Fruit fly (Drosophila melanogaster) whole organism, embryonic: Measurements from ENCODE around the gene tinc.
A peak's percentile ranks its signal among the peaks of the same experiment; 100 is the strongest.

Experiments
- Aef1 ChIP-seq: fragments of 200-800 bp; sonication (Bioruptor generic); IDR thresholded peaks from 3 replicates; pipeline ENCODE4 v1.3.6; 2022; ENCODE audit warnings: missing biosample characterization, missing genetic modification characterization
- Atf6 ChIP-seq: fragments of 200-800 bp; sonication (Bioruptor generic); IDR thresholded peaks from 2 replicates; pipeline ENCODE4 v1.3.6; 2022; ENCODE audit warnings: missing biosample characterization, missing genetic modification characterization
- B-H1 ChIP-seq: fragments of 200-800 bp; sonication (Bioruptor generic); IDR thresholded peaks from 3 replicates; pipeline ENCODE4 v1.3.6; 2022; ENCODE audit warnings: missing biosample characterization, missing genetic modification characterization
- CG10321 ChIP-seq: fragments of 200-800 bp; sonication (Bioruptor generic); IDR thresholded peaks from 2 replicates; pipeline ENCODE4 v1.3.6; 2022; ENCODE audit warnings: missing biosample characterization, missing genetic modification characterization
- CG18262 ChIP-seq: fragments of 200-800 bp; optimal IDR thresholded peaks from 3 replicates; lab custom pipeline; 2019; ENCODE audit warnings: missing biosample characterization, mild to moderate bottlenecking, missing genetic modification characterization, moderate library complexity
- CG2120 ChIP-seq: fragments of 200-800 bp; sonication (Bioruptor generic); optimal IDR thresholded peaks from 3 replicates; lab custom pipeline; 2016; ENCODE audit warnings: missing biosample characterization, missing genetic modification characterization
- CG2678 ChIP-seq: fragments of 200-800 bp; sonication (Bioruptor generic); optimal IDR thresholded peaks from 3 replicates; lab custom pipeline; 2019; ENCODE audit warnings: missing biosample characterization, mild to moderate bottlenecking, missing genetic modification characterization, moderate library complexity
- CG3065 ChIP-seq: fragments of 200-800 bp; sonication (Bioruptor generic); optimal IDR thresholded peaks from 2 replicates; lab custom pipeline; 2016; ENCODE audit warnings: missing biosample characterization, missing genetic modification characterization
- CG3838 ChIP-seq: fragments of 200-800 bp; sonication (Bioruptor generic); optimal IDR thresholded peaks from 3 replicates; lab custom pipeline; 2016; ENCODE audit warnings: missing biosample characterization, missing genetic modification characterization
- CG4282 ChIP-seq: fragments of 200-800 bp; sonication (Bioruptor generic); optimal IDR thresholded peaks from 2 replicates; lab custom pipeline; 2016; ENCODE audit warnings: missing biosample characterization, missing genetic modification characterization
- CG7357 ChIP-seq: fragments of 200-800 bp; sonication (Bioruptor generic); IDR thresholded peaks from 3 replicates; pipeline ENCODE4 v1.3.6; 2022; ENCODE audit warnings: missing biosample characterization, missing genetic modification characterization
- CG8290 ChIP-seq, 3 experiments: fragments of 200-800 bp; sonication (Bioruptor generic); optimal IDR thresholded peaks; 2 replicates each; lab custom pipeline; 2016 to 2019; ENCODE audit warnings: missing biosample characterization in 3 of 3, missing genetic modification characterization in 3 of 3, mild to moderate bottlenecking in 2 of 3, moderate library complexity in 1 of 3
- CG9817 ChIP-seq: fragments of 200-800 bp; sonication (Bioruptor generic); optimal IDR thresholded peaks from 2 replicates; lab custom pipeline; 2018; ENCODE audit warnings: missing biosample characterization, mild to moderate bottlenecking, missing genetic modification characterization, moderate library complexity
- D19A ChIP-seq: fragments of 200-800 bp; optimal IDR thresholded peaks from 3 replicates; lab custom pipeline; 2019; ENCODE audit warnings: missing biosample characterization, mild to moderate bottlenecking, missing genetic modification characterization, moderate library complexity
- D19B ChIP-seq: fragments of 200-800 bp; sonication (Bioruptor generic); optimal IDR thresholded peaks from 2 replicates; lab custom pipeline; 2017; ENCODE audit warnings: missing biosample characterization, mild to moderate bottlenecking, missing genetic modification characterization
- ERR ChIP-seq: fragments of 200-800 bp; sonication (Bioruptor generic); optimal IDR thresholded peaks from 2 replicates; lab custom pipeline; 2016; ENCODE audit warnings: missing biosample characterization, missing genetic modification characterization
- Ets65A ChIP-seq: fragments of 200-800 bp; sonication (Bioruptor generic); peaks from one replicate; lab custom pipeline; 2016; ENCODE audit warnings: missing biosample characterization, missing genetic modification characterization
- Ets97D ChIP-seq: fragments of 200-800 bp; sonication (Bioruptor generic); optimal IDR thresholded peaks from 3 replicates; lab custom pipeline; 2016; ENCODE audit warnings: missing biosample characterization, missing genetic modification characterization
- Fer2 ChIP-seq: fragments of 200-800 bp; sonication (Bioruptor generic); optimal IDR thresholded peaks from 2 replicates; lab custom pipeline; 2018; ENCODE audit warnings: missing biosample characterization, mild to moderate bottlenecking, missing genetic modification characterization, moderate library complexity
- Gsc ChIP-seq: fragments of 200-800 bp; sonication (Bioruptor generic); IDR thresholded peaks from 2 replicates; pipeline ENCODE4 v1.3.6; 2022; ENCODE audit warnings: missing biosample characterization, missing genetic modification characterization
- Hey ChIP-seq: fragments of 200-800 bp; sonication (Bioruptor generic); optimal IDR thresholded peaks from 3 replicates; lab custom pipeline; 2018; ENCODE audit warnings: missing biosample characterization, mild to moderate bottlenecking, missing genetic modification characterization
- Hmr ChIP-seq: fragments of 200-800 bp; sonication (Bioruptor generic); optimal IDR thresholded peaks from 3 replicates; lab custom pipeline; 2017; ENCODE audit warnings: mild to moderate bottlenecking, missing biosample characterization, missing genetic modification reagents, missing genetic modification characterization
- MESR4 ChIP-seq: fragments of 200-800 bp; sonication (Bioruptor generic); optimal IDR thresholded peaks from 2 replicates; lab custom pipeline; 2018; ENCODE audit warnings: missing biosample characterization, mild to moderate bottlenecking, missing genetic modification characterization, moderate library complexity
- Mrtf ChIP-seq: fragments of 200-800 bp; sonication (Bioruptor generic); IDR thresholded peaks from 3 replicates; pipeline ENCODE4 v1.3.6; 2022; ENCODE audit warnings: missing biosample characterization, missing genetic modification characterization
- NC2β ChIP-seq: fragments of 200-800 bp; sonication (Bioruptor generic); optimal IDR thresholded peaks from 2 replicates; lab custom pipeline; 2016; ENCODE audit warnings: missing biosample characterization, missing genetic modification characterization
- Oaz ChIP-seq: fragments of 200-800 bp; sonication (Bioruptor generic); IDR thresholded peaks from 2 replicates; pipeline ENCODE4 v1.3.6; 2022; ENCODE audit warnings: missing biosample characterization, missing genetic modification characterization
- Opbp ChIP-seq: fragments of 200-800 bp; sonication (Bioruptor generic); IDR thresholded peaks from 3 replicates; pipeline ENCODE4 v1.3.6; 2022; ENCODE audit warnings: missing biosample characterization, missing genetic modification characterization; ENCODE audit not compliant: partially characterized antibody
- Ptx1 ChIP-seq: fragments of 200-800 bp; sonication (Bioruptor generic); IDR thresholded peaks from 2 replicates; pipeline ENCODE4 v1.3.6; 2022; ENCODE audit warnings: missing biosample characterization, missing genetic modification characterization
- Sry-β ChIP-seq: fragments of 200-800 bp; sonication (Bioruptor generic); optimal IDR thresholded peaks from 2 replicates; lab custom pipeline; 2018; ENCODE audit warnings: missing biosample characterization, mild to moderate bottlenecking, missing genetic modification characterization, moderate library complexity
- Trl ChIP-seq, 3 experiments: fragments of >200 bp in 2 of 3; fragments of 200-800 bp in 1 of 3; sonication (Bioruptor generic) in 1 of 3; optimal IDR thresholded peaks; 2 replicates in 1 of 3; 3 replicates in 2 of 3; lab custom pipeline; 2016 to 2017; ENCODE audit warnings: missing biosample characterization in 1 of 3, missing genetic modification characterization in 1 of 3
- Vsx1 ChIP-seq: fragments of 200-800 bp; sonication (Bioruptor generic); optimal IDR thresholded peaks from 2 replicates; lab custom pipeline; 2017; ENCODE audit warnings: missing biosample characterization, mild to moderate bottlenecking, missing genetic modification characterization, missing genetic modification reagents
- cg ChIP-seq: fragments of 200-800 bp; sonication (Bioruptor generic); optimal IDR thresholded peaks from 3 replicates; lab custom pipeline; 2019; ENCODE audit warnings: missing biosample characterization, mild to moderate bottlenecking, missing genetic modification characterization, moderate library complexity
- ci ChIP-seq: fragments of 200-800 bp; sonication (Bioruptor generic); IDR thresholded peaks from 3 replicates; pipeline ENCODE4 v1.3.6; 2022; ENCODE audit warnings: missing biosample characterization, missing genetic modification characterization
- crol ChIP-seq: fragments of 200-800 bp; sonication (Bioruptor generic); IDR thresholded peaks from 2 replicates; pipeline ENCODE4 v1.3.6; 2022; ENCODE audit warnings: missing biosample characterization, missing genetic modification characterization
- dan ChIP-seq: fragments of 200-800 bp; sonication (Bioruptor generic); IDR thresholded peaks from 2 replicates; pipeline ENCODE4 v1.3.6; 2022; ENCODE audit warnings: missing biosample characterization, missing genetic modification characterization
- dimm ChIP-seq: fragments of 200-800 bp; sonication (Bioruptor generic); IDR thresholded peaks from 2 replicates; pipeline ENCODE4 v1.3.6; 2022; ENCODE audit warnings: missing biosample characterization, missing genetic modification characterization
- fd3F ChIP-seq: fragments of 200-800 bp; sonication (Bioruptor generic); optimal IDR thresholded peaks from 2 replicates; lab custom pipeline; 2018; ENCODE audit warnings: missing biosample characterization, mild to moderate bottlenecking, missing genetic modification characterization, moderate library complexity
- hb ChIP-seq: fragments of 200-800 bp; sonication (Bioruptor generic); IDR thresholded peaks from 3 replicates; pipeline ENCODE4 v1.3.6; 2022; ENCODE audit warnings: missing biosample characterization, missing genetic modification characterization; ENCODE audit not compliant: partially characterized antibody
- lab ChIP-seq: fragments of 200-800 bp; sonication (Bioruptor generic); optimal IDR thresholded peaks from 3 replicates; lab custom pipeline; 2017; ENCODE audit warnings: missing biosample characterization, missing genetic modification characterization, mild to moderate bottlenecking, moderate library complexity, missing genetic modification reagents
- lilli ChIP-seq: fragments of 200-800 bp; sonication (Bioruptor generic); optimal IDR thresholded peaks from 3 replicates; lab custom pipeline; 2016; ENCODE audit warnings: missing biosample characterization, missing genetic modification characterization
- otp ChIP-seq: fragments of 200-800 bp; sonication (Bioruptor generic); IDR thresholded peaks from 3 replicates; pipeline ENCODE4, ENCODE4 v1.3.6; 2022; ENCODE audit warnings: missing biosample characterization, missing genetic modification characterization
- pzg ChIP-seq: fragments of 200-800 bp; sonication (Bioruptor generic); optimal IDR thresholded peaks from 3 replicates; lab custom pipeline; 2018; ENCODE audit warnings: missing biosample characterization, mild to moderate bottlenecking, missing genetic modification characterization, moderate library complexity
- ro ChIP-seq: fragments of 200-800 bp; sonication (Bioruptor generic); IDR thresholded peaks from 2 replicates; pipeline ENCODE4 v1.3.6; 2022; ENCODE audit warnings: missing biosample characterization, missing genetic modification characterization
- run ChIP-seq: fragments of 200-800 bp; sonication (Bioruptor generic); optimal IDR thresholded peaks from 3 replicates; lab custom pipeline; 2018; ENCODE audit warnings: missing biosample characterization, mild to moderate bottlenecking, missing genetic modification characterization
- scrt ChIP-seq: fragments of 200-800 bp; sonication (Bioruptor generic); optimal IDR thresholded peaks from 2 replicates; lab custom pipeline; 2018; ENCODE audit warnings: missing biosample characterization, mild to moderate bottlenecking, missing genetic modification characterization, moderate library complexity
- sens-2 ChIP-seq: fragments of 200-800 bp; sonication (Bioruptor generic); IDR thresholded peaks from 2 replicates; pipeline ENCODE4 v1.3.6; 2022; ENCODE audit warnings: missing biosample characterization, missing genetic modification characterization
- sqz ChIP-seq: fragments of 200-800 bp; sonication (Bioruptor generic); optimal IDR thresholded peaks from 3 replicates; lab custom pipeline; 2018; ENCODE audit warnings: missing biosample characterization, mild to moderate bottlenecking, missing genetic modification characterization
- tin ChIP-seq: fragments of 200-800 bp; sonication (Bioruptor generic); optimal IDR thresholded peaks from 3 replicates; lab custom pipeline; 2016; ENCODE audit warnings: missing biosample characterization, missing genetic modification characterization
- trh ChIP-seq: fragments of 200-800 bp; sonication (Bioruptor generic); optimal IDR thresholded peaks from 2 replicates; lab custom pipeline; 2016; ENCODE audit warnings: missing biosample characterization, missing genetic modification characterization
- twi ChIP-seq: fragments of 200-800 bp; optimal IDR thresholded peaks from 2 replicates; lab custom pipeline; 2019; ENCODE audit warnings: missing biosample characterization, mild to moderate bottlenecking, missing genetic modification characterization, moderate library complexity
- wor ChIP-seq: fragments of 200-800 bp; sonication (Bioruptor generic); IDR thresholded peaks from 2 replicates; pipeline ENCODE4 v1.3.6; 2022; ENCODE audit warnings: missing biosample characterization, missing genetic modification characterization

The tinc gene

DNA sequence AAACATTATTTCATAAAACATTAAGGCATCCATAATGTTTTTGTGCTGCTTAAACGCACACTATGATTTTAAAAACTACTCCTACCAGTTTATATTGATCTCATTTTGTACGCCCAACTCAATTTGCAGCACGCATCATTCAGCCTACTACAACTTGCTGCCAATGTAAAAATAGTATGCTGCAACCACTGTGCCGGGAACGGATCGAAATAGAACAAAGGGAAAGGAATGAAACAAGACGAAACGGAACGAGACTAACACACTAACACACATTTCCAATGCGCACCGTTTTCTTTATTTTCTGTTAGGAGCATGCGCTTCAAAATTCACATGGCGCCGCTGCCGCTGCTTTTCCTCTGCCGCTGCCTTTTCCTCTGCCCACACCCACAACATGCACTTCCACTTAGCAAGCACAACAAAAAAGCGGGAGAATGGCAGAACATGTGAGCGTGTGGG, 34.4 kb upstream of the tinc start (continued):
- TF ChIP-seq D19B (GFP tag; lab: Kevin White, UChicago): no peak
- TF ChIP-seq pzg (GFP tag; lab: Kevin White, UChicago): peak; percentile 1
- TF ChIP-seq fd3F (GFP tag; lab: Kevin White, UChicago): no peak
- TF ChIP-seq ERR (GFP tag; lab: Kevin White, UChicago): no peak
- no peak for TF ChIP-seq Ets97D
- TF ChIP-seq CG9817 (tag; lab: Kevin White, UChicago): peak; percentile 26
- TF ChIP-seq ro (GFP tag; lab: Robert Waterston, UW): no peak
- no peak for TF ChIP-seq Vsx1 (GFP tag; lab: Kevin White, UChicago)
- TF ChIP-seq otp (GFP tag; lab: Robert Waterston, UW): no peak
- TF ChIP-seq B-H1: no peak
- peak; percentile 45 for TF ChIP-seq lab (GFP tag; lab: Kevin White, UChicago)
- TF ChIP-seq Sry-β (GFP tag; lab: Kevin White, UChicago): no peak
- TF ChIP-seq Opbp (GFP tag; lab: Robert Waterston, UW): no peak
- no peak for TF ChIP-seq D19A
- peak; percentile 54 for TF ChIP-seq cg (GFP tag; lab: Kevin White, UChicago)
- TF ChIP-seq sens-2: no peak
- peak; percentile 35; the same call in 1 of the 2 replicates for TF ChIP-seq crol (GFP tag; lab: Robert Waterston, UW)
- no peak for TF ChIP-seq dan (GFP tag; lab: Robert Waterston, UW)
- no peak for TF ChIP-seq Ptx1 (GFP tag; lab: Robert Waterston, UW)
- no peak for TF ChIP-seq CG3838
- TF ChIP-seq ci (GFP tag; lab: Robert Waterston, UW): peak; percentile 54; the same call in 1 of the 3 replicates
- peak; percentile 28 for TF ChIP-seq Hmr (GFP tag; lab: Kevin White, UChicago)
- no peak for TF ChIP-seq hb
- TF ChIP-seq Mrtf: no peak
- no peak for TF ChIP-seq Gsc (GFP tag; lab: Robert Waterston, UW)
- peak; percentile 39 for TF ChIP-seq twi (tag; lab: Kevin White, UChicago)
- no peak for TF ChIP-seq trh
- TF ChIP-seq CG10321: no peak
- TF ChIP-seq CG2678: peak; percentile 44
- no peak for TF ChIP-seq sqz
- TF ChIP-seq Oaz (GFP tag; lab: Robert Waterston, UW): no peak; the same call in 1 of the 2 replicates
- no peak for TF ChIP-seq Fer2 (tag; lab: Kevin White, UChicago)
- no peak for TF ChIP-seq wor (GFP tag; lab: Robert Waterston, UW)
- peak; percentile 19 for TF ChIP-seq CG4282
- TF ChIP-seq CG8290 (GFP tag; optimal IDR thresholded peaks at IDR 0.05; lab: Kevin White, UChicago): no peak
- peak in 1 of 2 experiments; percentile 68 for TF ChIP-seq CG8290 (tag; optimal IDR thresholded peaks at IDR 0.05; lab: Kevin White, UChicago)
- peak; percentile 69 for TF ChIP-seq CG2120
- no peak for TF ChIP-seq Trl (optimal IDR thresholded peaks at IDR 0.05; lab: Kevin White, UChicago)
- TF ChIP-seq Trl (GFP tag; optimal IDR thresholded peaks at IDR 0.05; lab: Kevin White, UChicago): peak; percentile 2
- peak; percentile 26 for TF ChIP-seq lilli (GFP tag; lab: Kevin White, UChicago)
- peak; percentile 23 for TF ChIP-seq tin
- TF ChIP-seq scrt: no peak
- TF ChIP-seq MESR4: no peak
- no peak for TF ChIP-seq CG7357 (GFP tag; lab: Robert Waterston, UW)
- TF ChIP-seq CG18262 (tag; lab: Kevin White, UChicago): peak; percentile 15
- TF ChIP-seq Aef1 (GFP tag; lab: Robert Waterston, UW): no peak
- no peak for TF ChIP-seq CG3065 (GFP tag; lab: Kevin White, UChicago)
- TF ChIP-seq dimm: no peak
- no peak for TF ChIP-seq Hey (tag; lab: Kevin White, UChicago)
- no peak for TF ChIP-seq NC2β (GFP tag; lab: Kevin White, UChicago)
- no peak for TF ChIP-seq Atf6 (GFP tag; lab: Robert Waterston, UW)
- TF ChIP-seq Ets65A (GFP tag; lab: Kevin White, UChicago): peak; percentile 38
- TF ChIP-seq run (tag; lab: Kevin White, UChicago): no peak
